Fruit fly (Drosophila melanogaster) whole organism, embryonic: ENCODE data around the gene CG13056.

ENCODE experiments used
- Atf3 ChIP-seq: fragments of 200-800 bp; sonication (Bioruptor generic); optimal IDR thresholded peaks from 3 replicates; lab custom pipeline; 2016; ENCODE audit warnings: missing biosample characterization, missing genetic modification characterization
- CG10543 ChIP-seq: fragments of 200-800 bp; sonication (Bioruptor generic); optimal IDR thresholded peaks from 3 replicates; lab custom pipeline; 2017; ENCODE audit warnings: missing biosample characterization, mild to moderate bottlenecking, missing genetic modification characterization, moderate library complexity
- CG11093 ChIP-seq: fragments of 200-800 bp; sonication (Bioruptor generic); IDR thresholded peaks from 3 replicates; pipeline ENCODE4 v1.3.6; 2022; ENCODE audit warnings: missing biosample characterization, missing genetic modification characterization
- CG11456 ChIP-seq: fragments of 200-800 bp; sonication (Bioruptor generic); IDR thresholded peaks from 3 replicates; pipeline ENCODE4 v1.3.6; 2022; ENCODE audit warnings: missing biosample characterization, missing genetic modification characterization
- CG13894 ChIP-seq: fragments of 200-800 bp; sonication (Bioruptor generic); optimal IDR thresholded peaks from 3 replicates; lab custom pipeline; 2018; ENCODE audit warnings: missing biosample characterization, mild to moderate bottlenecking, missing genetic modification characterization, moderate library complexity
- CG14014 ChIP-seq: fragments of 200-800 bp; sonication (Bioruptor generic); IDR thresholded peaks from 2 replicates; pipeline ENCODE4 v1.3.6; 2022; ENCODE audit warnings: missing biosample characterization, missing genetic modification characterization
- CG14710 ChIP-seq: fragments of 200-800 bp; sonication (Bioruptor generic); optimal IDR thresholded peaks from 3 replicates; lab custom pipeline; 2019; ENCODE audit warnings: missing biosample characterization, mild to moderate bottlenecking, missing genetic modification characterization, moderate library complexity
- CG1792 ChIP-seq: fragments of 200-800 bp; sonication (Bioruptor generic); optimal IDR thresholded peaks from 2 replicates; lab custom pipeline; 2016; ENCODE audit warnings: missing biosample characterization, missing genetic modification characterization
- CG18011 ChIP-seq: fragments of 200-800 bp; sonication (Bioruptor generic); optimal IDR thresholded peaks from 2 replicates; lab custom pipeline; 2017; ENCODE audit warnings: missing biosample characterization, missing genetic modification characterization, mild to moderate bottlenecking, moderate library complexity, missing genotype
- CG18599 ChIP-seq: fragments of 200-800 bp; sonication (Bioruptor generic); optimal IDR thresholded peaks from 3 replicates; lab custom pipeline; 2017; ENCODE audit warnings: missing biosample characterization, missing genetic modification characterization, mild to moderate bottlenecking, moderate library complexity, missing genetic modification reagents
- CG2199 ChIP-seq: fragments of 200-800 bp; sonication (Bioruptor generic); IDR thresholded peaks from 3 replicates; pipeline ENCODE4 v1.3.6; 2022; ENCODE audit warnings: missing biosample characterization, missing genetic modification characterization
- CG31224 ChIP-seq: fragments of 200-800 bp; sonication (Bioruptor generic); IDR thresholded peaks from 2 replicates; pipeline ENCODE4 v1.3.6; 2022; ENCODE audit warnings: missing biosample characterization, missing genetic modification characterization
- CG3281 ChIP-seq: fragments of 200-800 bp; sonication (Bioruptor generic); optimal IDR thresholded peaks from 3 replicates; lab custom pipeline; 2017; ENCODE audit warnings: missing biosample characterization, mild to moderate bottlenecking, missing genetic modification characterization
- CG4282 ChIP-seq: fragments of 200-800 bp; sonication (Bioruptor generic); optimal IDR thresholded peaks from 2 replicates; lab custom pipeline; 2016; ENCODE audit warnings: missing biosample characterization, missing genetic modification characterization
- CG6254 ChIP-seq: fragments of 200-800 bp; sonication (Bioruptor generic); optimal IDR thresholded peaks from 3 replicates; lab custom pipeline; 2017; ENCODE audit warnings: mild to moderate bottlenecking, missing biosample characterization, missing genetic modification reagents, missing genetic modification characterization
- CHES-1-like ChIP-seq: fragments of 200-800 bp; sonication (Bioruptor generic); optimal IDR thresholded peaks from 2 replicates; lab custom pipeline; 2016; ENCODE audit warnings: missing biosample characterization, missing genetic modification characterization
- CrebB ChIP-seq: fragments of 200-800 bp; sonication (Bioruptor generic); optimal IDR thresholded peaks from 3 replicates; lab custom pipeline; 2018; ENCODE audit warnings: missing biosample characterization, mild to moderate bottlenecking, missing genetic modification characterization
- D19B ChIP-seq: fragments of 200-800 bp; sonication (Bioruptor generic); optimal IDR thresholded peaks from 2 replicates; lab custom pipeline; 2017; ENCODE audit warnings: missing biosample characterization, mild to moderate bottlenecking, missing genetic modification characterization
- Dbx ChIP-seq: fragments of 200-800 bp; sonication (Bioruptor generic); IDR thresholded peaks from 3 replicates; pipeline ENCODE4 v1.3.6; 2022; ENCODE audit warnings: missing biosample characterization, missing genetic modification characterization
- Dek ChIP-seq: fragments of 200-800 bp; sonication (Bioruptor generic); optimal IDR thresholded peaks from 3 replicates; lab custom pipeline; 2019; ENCODE audit warnings: missing biosample characterization, mild to moderate bottlenecking, missing genetic modification characterization, moderate library complexity
- Dll ChIP-seq: fragments of 200-800 bp; sonication (Bioruptor generic); IDR thresholded peaks from 4 replicates; pipeline ENCODE4 v1.3.6; 2022; ENCODE audit warnings: missing biosample characterization, missing genetic modification characterization; ENCODE audit not compliant: partially characterized antibody
- H2.0 ChIP-seq: fragments of 200-800 bp; sonication (Bioruptor generic); IDR thresholded peaks from 2 replicates; pipeline ENCODE4 v1.3.6; 2022; ENCODE audit warnings: missing biosample characterization, missing genetic modification characterization
- HmgD ChIP-seq: fragments of 200-800 bp; sonication (Bioruptor generic); optimal IDR thresholded peaks from 3 replicates; lab custom pipeline; 2016; ENCODE audit warnings: missing biosample characterization, missing genetic modification characterization
- HmgZ ChIP-seq: fragments of 200-800 bp; sonication (Bioruptor generic); optimal IDR thresholded peaks from 2 replicates; lab custom pipeline; 2018; ENCODE audit warnings: missing biosample characterization, mild to moderate bottlenecking, missing genetic modification characterization
- Med ChIP-seq: fragments of 200-800 bp; sonication (Bioruptor generic); peaks from one replicate; lab custom pipeline; 2016; ENCODE audit warnings: missing biosample characterization, missing genetic modification characterization, mild to moderate bottlenecking, inconsistent platforms, moderate library complexity
- Pdp1 ChIP-seq, 2 experiments: fragments of 200-800 bp; sonication (Bioruptor generic); optimal IDR thresholded peaks; 3 replicates each; lab custom pipeline; 2016; ENCODE audit warnings: missing biosample characterization in 2 of 2, missing genetic modification characterization in 2 of 2, mild to moderate bottlenecking in 1 of 2, moderate library complexity in 1 of 2
- Ptx1 ChIP-seq: fragments of 200-800 bp; sonication (Bioruptor generic); IDR thresholded peaks from 2 replicates; pipeline ENCODE4 v1.3.6; 2022; ENCODE audit warnings: missing biosample characterization, missing genetic modification characterization
- Spps ChIP-seq: fragments of 200-800 bp; sonication (Bioruptor generic); optimal IDR thresholded peaks from 2 replicates; lab custom pipeline; 2018; ENCODE audit warnings: missing biosample characterization, mild to moderate bottlenecking, missing genetic modification characterization
- Sry-δ ChIP-seq: fragments of 200-800 bp; sonication (Bioruptor generic); optimal IDR thresholded peaks from 2 replicates; lab custom pipeline; 2016; ENCODE audit warnings: missing biosample characterization, missing genetic modification characterization
- TFAM ChIP-seq: fragments of 200-800 bp; sonication (Bioruptor generic); optimal IDR thresholded peaks from 2 replicates; lab custom pipeline; 2017; ENCODE audit warnings: missing biosample characterization, missing genetic modification characterization, inconsistent platforms
- al ChIP-seq: fragments of 200-800 bp; sonication (Bioruptor generic); IDR thresholded peaks from 2 replicates; pipeline ENCODE4 v1.3.6; 2022; ENCODE audit warnings: missing biosample characterization, missing genetic modification characterization
- cas ChIP-seq: fragments of 200-800 bp; sonication (Bioruptor generic); IDR thresholded peaks from 2 replicates; pipeline ENCODE4 v1.3.6; 2022; ENCODE audit warnings: missing biosample characterization, missing genetic modification characterization
- chm ChIP-seq: fragments of 200-800 bp; sonication (Bioruptor generic); IDR thresholded peaks from 2 replicates; pipeline ENCODE4 v1.3.6; 2022; ENCODE audit warnings: missing biosample characterization, missing genetic modification characterization
- gcm ChIP-seq: fragments of 200-800 bp; sonication (Bioruptor generic); optimal IDR thresholded peaks from 2 replicates; lab custom pipeline; 2019; ENCODE audit warnings: missing biosample characterization, mild to moderate bottlenecking, missing genetic modification characterization, moderate library complexity
- gt ChIP-seq: fragments of 200-800 bp; sonication (Bioruptor generic); IDR thresholded peaks from 2 replicates; pipeline ENCODE4 v1.3.6; 2022; ENCODE audit warnings: missing biosample characterization, missing genetic modification characterization
- jing ChIP-seq: fragments of 200-800 bp; sonication (Bioruptor generic); optimal IDR thresholded peaks from 2 replicates; lab custom pipeline; 2018; ENCODE audit warnings: missing biosample characterization, mild to moderate bottlenecking, missing genetic modification characterization
- lmd ChIP-seq: fragments of 200-800 bp; sonication (Bioruptor generic); IDR thresholded peaks from 2 replicates; pipeline ENCODE4 v1.3.6; 2022; ENCODE audit warnings: missing biosample characterization, missing genetic modification characterization
- mld ChIP-seq: fragments of 200-800 bp; sonication (Bioruptor generic); IDR thresholded peaks from 3 replicates; pipeline ENCODE4 v1.3.6; 2022; ENCODE audit warnings: missing biosample characterization, missing genetic modification characterization; ENCODE audit not compliant: partially characterized antibody
- nom ChIP-seq: fragments of 200-800 bp; sonication (Bioruptor generic); optimal IDR thresholded peaks from 2 replicates; lab custom pipeline; 2017; ENCODE audit warnings: missing biosample characterization, missing genetic modification characterization, mild to moderate bottlenecking, moderate library complexity, missing genetic modification reagents
- otp ChIP-seq: fragments of 200-800 bp; sonication (Bioruptor generic); IDR thresholded peaks from 3 replicates; pipeline ENCODE4, ENCODE4 v1.3.6; 2022; ENCODE audit warnings: missing biosample characterization, missing genetic modification characterization
- peb ChIP-seq: fragments of 200-800 bp; sonication (Bioruptor generic); IDR thresholded peaks from 2 replicates; pipeline ENCODE4 v1.3.6; 2022; ENCODE audit warnings: missing biosample characterization, missing genetic modification characterization
- prd ChIP-seq, 3 experiments: fragments of >200 bp in 2 of 3; fragments of 200-800 bp in 1 of 3; sonication (Bioruptor generic) in 1 of 3; optimal IDR thresholded peaks in 2 of 3; IDR thresholded peaks in 1 of 3; 2 replicates in 2 of 3; 3 replicates in 1 of 3; pipeline versions ENCODE4 v1.3.6 to Lab custom; 2017 to 2022; ENCODE audit warnings: missing biosample characterization in 1 of 3, missing genetic modification characterization in 1 of 3
- psq ChIP-seq: fragments of 200-800 bp; sonication (Bioruptor generic); optimal IDR thresholded peaks from 2 replicates; lab custom pipeline; 2017; ENCODE audit warnings: missing biosample characterization, missing genetic modification characterization
- sug ChIP-seq: fragments of 200-800 bp; optimal IDR thresholded peaks from 2 replicates; lab custom pipeline; 2019; ENCODE audit warnings: missing biosample characterization, mild to moderate bottlenecking, missing genetic modification characterization, moderate library complexity
- tgo ChIP-seq: fragments of 200-800 bp; sonication (Bioruptor generic); IDR thresholded peaks from 3 replicates; pipeline ENCODE4 v1.3.6; 2022; ENCODE audit warnings: missing biosample characterization, missing genetic modification characterization
- twi ChIP-seq: fragments of 200-800 bp; optimal IDR thresholded peaks from 2 replicates; lab custom pipeline; 2019; ENCODE audit warnings: missing biosample characterization, mild to moderate bottlenecking, missing genetic modification characterization, moderate library complexity
- zf30C ChIP-seq: fragments of 200-800 bp; sonication (Bioruptor generic); optimal IDR thresholded peaks from 3 replicates; lab custom pipeline; 2018; ENCODE audit warnings: missing biosample characterization, mild to moderate bottlenecking, missing genetic modification characterization

The CG13056 gene

DNA sequence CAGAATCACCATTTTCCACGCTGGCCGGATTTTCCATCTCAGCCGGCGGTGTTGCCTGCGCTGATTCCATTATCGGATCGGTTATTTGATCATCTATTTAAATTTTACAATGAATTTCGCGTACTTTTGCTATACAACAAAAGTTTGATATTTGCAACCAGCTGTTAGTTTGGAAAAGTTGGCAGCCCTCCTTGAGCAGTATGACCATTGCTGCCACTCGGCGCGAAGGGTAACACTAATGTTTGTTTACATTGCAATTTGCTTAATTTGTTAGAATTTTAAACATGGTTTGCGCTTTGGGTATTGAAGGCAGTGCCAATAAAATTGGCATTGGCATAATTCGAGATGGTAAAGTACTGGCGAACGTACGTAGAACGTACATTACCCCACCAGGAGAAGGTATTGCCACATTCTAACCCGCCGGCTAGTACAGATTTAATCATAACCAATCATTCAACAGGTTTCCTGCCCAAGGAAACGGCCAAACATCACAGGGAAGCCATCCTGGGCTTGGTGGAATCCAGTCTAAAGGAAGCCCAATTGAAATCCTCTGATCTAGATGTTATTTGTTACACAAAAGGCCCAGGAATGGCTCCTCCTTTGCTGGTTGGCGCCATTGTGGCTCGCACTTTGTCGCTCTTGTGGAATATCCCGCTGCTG lies 18.8 kb downstream of the CG13056 start, which contains the start of the genes Golgin104 and Tcs3 (continued):
- TF ChIP-seq D19B (GFP tag; lab: Kevin White, UChicago) (no peak), Ptx1 (GFP tag; lab: Robert Waterston, UW) (no peak), HmgZ (peak; percentile 63), Spps (tag; lab: Kevin White, UChicago) (no peak), CHES-1-like (GFP tag; lab: Kevin White, UChicago) (peak; percentile 32), CrebB (tag; lab: Kevin White, UChicago) (no peak), gt (GFP tag; lab: Robert Waterston, UW) (no peak), CG18011 (GFP tag; lab: Kevin White, UChicago) (no peak), nom (GFP tag; lab: Kevin White, UChicago) (no peak), TFAM (GFP tag; lab: Kevin White, UChicago) (no peak), otp (GFP tag; lab: Robert Waterston, UW) (0 out of 3 replicates have a peak, but pooled peaks have one; percentile 21), CG3281 (GFP tag; lab: Kevin White, UChicago) (no peak), H2.0 (no peak), CG1792 (GFP tag; lab: Kevin White, UChicago) (no peak)

DNA sequence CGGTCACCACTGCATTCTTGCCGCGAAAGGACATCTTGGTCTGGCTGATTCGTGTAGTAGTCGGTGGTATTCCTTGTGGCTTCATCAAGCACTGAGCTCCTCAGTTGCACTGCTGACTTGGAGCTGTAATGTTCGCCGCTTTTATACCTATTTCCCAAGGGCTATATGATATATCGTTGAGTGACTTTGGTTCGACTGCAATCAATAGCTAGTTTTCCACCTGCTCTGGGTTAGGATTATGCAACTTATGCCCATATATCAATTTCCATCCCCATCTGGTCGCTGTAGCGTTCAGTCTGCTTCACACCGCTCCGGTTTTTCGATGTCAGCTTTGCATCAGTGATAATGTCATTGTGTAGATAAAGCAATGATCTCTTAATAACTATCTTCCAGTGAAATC lies 21.1 kb downstream of the CG13056 start, which contains the start of gene Pdh:
Gene Pdh (minus strand): TSS at position 101 of the 400 bp plus-strand sequence.
- TF ChIP-seq CG2199 (no peak), jing (no peak), al (no peak), Pdp1 (GFP tag; optimal IDR thresholded peaks at IDR 0.05; lab: Kevin White, UChicago) (peak in 1 of 2 experiments; percentile 0), CG14014 (GFP tag; lab: Robert Waterston, UW) (no peak), twi (tag; lab: Kevin White, UChicago) (no peak), psq (GFP tag; lab: Kevin White, UChicago) (no peak), peb (GFP tag; lab: Robert Waterston, UW) (no peak), CG14710 (tag; lab: Kevin White, UChicago) (no peak), Med (GFP tag; lab: Kevin White, UChicago) (peak; percentile 57), CG11456 (GFP tag; lab: Robert Waterston, UW) (no peak), cas (GFP tag; lab: Robert Waterston, UW) (no peak), Dll (GFP tag; lab: Robert Waterston, UW) (no peak), Dek (tag; lab: Kevin White, UChicago) (no peak), Atf3 (GFP tag; lab: Kevin White, UChicago) (no peak), CG6254 (GFP tag; lab: Kevin White, UChicago) (no peak), mld (no peak)

DNA sequence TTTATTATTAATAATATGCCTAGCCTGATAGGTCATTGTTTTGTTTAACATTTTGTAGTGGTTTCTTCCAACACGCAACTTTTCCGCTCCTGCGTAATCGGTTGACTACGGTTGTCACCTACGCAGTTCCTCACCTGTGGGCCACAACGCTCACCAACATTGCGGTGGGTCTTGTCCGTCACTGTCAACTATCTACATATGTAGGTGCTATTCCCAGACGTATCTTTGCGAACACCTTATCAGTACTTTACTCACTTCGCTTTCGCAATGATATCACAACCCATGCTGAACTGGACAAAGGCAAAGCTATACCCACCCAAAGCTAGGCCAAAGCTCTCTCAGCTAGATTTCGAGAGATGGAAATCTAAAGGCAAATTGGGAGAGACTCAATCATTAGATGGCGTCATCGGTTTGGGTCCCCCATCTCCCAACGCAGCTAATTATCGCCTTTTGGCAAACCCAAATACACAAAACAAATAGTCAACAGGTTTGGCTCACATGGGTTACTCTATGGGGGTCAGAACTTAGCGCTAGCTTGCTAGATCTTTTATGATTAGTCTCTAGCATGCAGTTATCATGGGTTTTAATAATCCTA lies 23.2 kb downstream of the CG13056 start:
- TF ChIP-seq Dbx (GFP tag; lab: Robert Waterston, UW) (0 out of 3 replicates have a peak, but pooled peaks have one; percentile 15), Sry-δ (GFP tag; lab: Kevin White, UChicago) (no peak), CG13894 (tag; lab: Kevin White, UChicago) (peak; percentile 97), prd (optimal IDR thresholded peaks at IDR 0.05; lab: Kevin White, UChicago) (no peak), prd (GFP tag; IDR thresholded peaks at IDR 0.05; lab: Robert Waterston, UW) (no peak), gcm (GFP tag; lab: Kevin White, UChicago) (no peak), lmd (no peak), CG10543 (GFP tag; lab: Kevin White, UChicago) (peak; percentile 11), CG31224 (GFP tag; lab: Robert Waterston, UW) (peak; percentile 74), CG4282 (GFP tag; lab: Kevin White, UChicago) (no peak), Pdp1 (GFP tag; optimal IDR thresholded peaks at IDR 0.05; lab: Kevin White, UChicago) (peak in 1 of 2 experiments; percentile 49), CG18599 (no peak), CG11093 (no peak), tgo (GFP tag; lab: Robert Waterston, UW) (no peak), sug (tag; lab: Kevin White, UChicago) (peak; percentile 99), zf30C (GFP tag; lab: Kevin White, UChicago) (no peak), chm (GFP tag; lab: Robert Waterston, UW) (no peak), HmgD (GFP tag; lab: Kevin White, UChicago) (no peak)
